Worm (Caenorhabditis elegans): ENCODE data around the gene fbxa-182.
A peak's percentile ranks its signal among the peaks of the same experiment; 100 is the strongest.

Gene fbxa-182

ce11 chrII:2380174-2380573, 32.4 kb downstream of the fbxa-182 start, which contains the start of gene F16G10.7:
Gene F16G10.7, minus strand, starts transcription at chrII:2380274.
- no peak for TF ChIP-seq crh-2 (tag; optimal IDR thresholded peaks at IDR 0.05)
- TF ChIP-seq blmp-1 (tag; optimal IDR thresholded peaks at IDR 0.05; ENCODE audit: insufficient read depth) = no peak
- no peak for TF ChIP-seq ztf-4 (tag; optimal IDR thresholded peaks at IDR 0.05)

ce11 chrII:2379673-2380072, 32.9 kb downstream of the fbxa-182 start:
- TF ChIP-seq C34F6.9 (tag; optimal IDR thresholded peaks at IDR 0.05) = no peak
- TF ChIP-seq zag-1 (tag; optimal IDR thresholded peaks at IDR 0.05) = no peak
- no peak for TF ChIP-seq nhr-23 (tag; optimal IDR thresholded peaks at IDR 0.05)
- no peak for TF ChIP-seq nhr-237 (tag; optimal IDR thresholded peaks at IDR 0.05)
- no peak for TF ChIP-seq lsy-2 (tag; optimal IDR thresholded peaks at IDR 0.05)
- no peak for TF ChIP-seq lin-13 (GFP tag; optimal IDR thresholded peaks at IDR 0.05)
- TF ChIP-seq aly-2 (tag; optimal IDR thresholded peaks at IDR 0.05) = no peak
- no peak for TF ChIP-seq blmp-1 (tag; optimal IDR thresholded peaks at IDR 0.05; ENCODE audit: insufficient read depth)

ce11 chrII:2378465-2379009, 34.0 kb downstream of the fbxa-182 start:
- TF ChIP-seq crh-2 (tag; optimal IDR thresholded peaks at IDR 0.05) (peak; percentile 88), sma-3 (GFP tag; optimal IDR thresholded peaks at IDR 0.05) (peak; percentile 94), fos-1 (tag; optimal IDR thresholded peaks at IDR 0.05) (peak; percentile 94), ztf-1 (GFP tag; conservative IDR thresholded peaks at IDR 0.05) (no peak), mdl-1 (tag; optimal IDR thresholded peaks at IDR 0.05) (peak in 1 of 2 experiments; percentile 20), skn-1 (tag; optimal IDR thresholded peaks at IDR 0.05) (peak; percentile 18), F13H6.1 (tag; optimal IDR thresholded peaks at IDR 0.05) (peak; percentile 67), egl-27 (tag; optimal IDR thresholded peaks at IDR 0.05) (peak; percentile 97), blmp-1 (tag; optimal IDR thresholded peaks at IDR 0.05; ENCODE audit: insufficient read depth) (no peak), nhr-10 (tag; optimal IDR thresholded peaks at IDR 0.05) (no peak), gmeb-1 (tag; optimal IDR thresholded peaks at IDR 0.05) (peak; percentile 54), sma-9 (GFP tag; optimal IDR thresholded peaks at IDR 0.05) (peak; percentile 79), sma-9 (tag; optimal IDR thresholded peaks at IDR 0.05) (no peak), nhr-21 (tag; optimal IDR thresholded peaks at IDR 0.05) (peak; percentile 5), ztf-4 (tag; optimal IDR thresholded peaks at IDR 0.05) (no peak), nhr-11 (tag; optimal IDR thresholded peaks at IDR 0.05) (no peak), snpc-4 (tag; optimal IDR thresholded peaks at IDR 0.05) (no peak), Y55F3AM.14 (GFP tag; optimal IDR thresholded peaks at IDR 0.05) (peak; percentile 31), lsy-2 (tag; optimal IDR thresholded peaks at IDR 0.05) (peak; percentile 31 to 81)

ce11 chrII:2377751-2378150, 34.8 kb downstream of the fbxa-182 start, which contains the start of gene F16G10.6:
Gene F16G10.6, minus strand, starts transcription at chrII:2377851.
- TF ChIP-seq ztf-11 (tag; optimal IDR thresholded peaks at IDR 0.05) (no peak), Y55F3AM.14 (GFP tag; optimal IDR thresholded peaks at IDR 0.05) (no peak), nhr-11 (tag; optimal IDR thresholded peaks at IDR 0.05) (no peak), nhr-129 (tag; optimal IDR thresholded peaks at IDR 0.05) (no peak), unc-39 (tag; optimal IDR thresholded peaks at IDR 0.05) (no peak), zag-1 (tag; optimal IDR thresholded peaks at IDR 0.05) (no peak), fos-1 (tag; optimal IDR thresholded peaks at IDR 0.05) (no peak), mdl-1 (tag; optimal IDR thresholded peaks at IDR 0.05) (no peak), aly-2 (tag; optimal IDR thresholded peaks at IDR 0.05) (no peak), peb-1 (tag; optimal IDR thresholded peaks at IDR 0.05) (no peak), ama-1 (optimal IDR thresholded peaks at IDR 0.05) (no peak), lin-13 (GFP tag; optimal IDR thresholded peaks at IDR 0.05) (no peak), nhr-23 (tag; optimal IDR thresholded peaks at IDR 0.05) (no peak), nhr-237 (tag; optimal IDR thresholded peaks at IDR 0.05) (no peak)

ce11 chrII:2374973-2375372, 37.6 kb downstream of the fbxa-182 start, which contains the start of gene F16G10.2:
Gene F16G10.2, plus strand, starts transcription at chrII:2375273.
- TF ChIP-seq crh-2 (tag; optimal IDR thresholded peaks at IDR 0.05) = no peak
- no peak for TF ChIP-seq unc-39 (tag; optimal IDR thresholded peaks at IDR 0.05)
- no peak for TF ChIP-seq ztf-4 (tag; optimal IDR thresholded peaks at IDR 0.05)
- TF ChIP-seq ama-1 (optimal IDR thresholded peaks at IDR 0.05) = no peak
- no peak for TF ChIP-seq sma-9 (GFP tag; optimal IDR thresholded peaks at IDR 0.05)
- no peak for TF ChIP-seq sma-9 (tag; optimal IDR thresholded peaks at IDR 0.05)

ce11 chrII:2372090-2372489, 40.5 kb downstream of the fbxa-182 start, which contains the start of gene F16G10.3:
Gene F16G10.3, plus strand, starts transcription at chrII:2372390.
- no peak for TF ChIP-seq sma-9 (GFP tag; optimal IDR thresholded peaks at IDR 0.05)
- no peak for TF ChIP-seq sma-9 (tag; optimal IDR thresholded peaks at IDR 0.05)
- no peak for TF ChIP-seq nhr-25 (tag; optimal IDR thresholded peaks at IDR 0.05)
- TF ChIP-seq unc-39 (tag; optimal IDR thresholded peaks at IDR 0.05) = no peak

All from whole organism, L2 larva.